Fruit fly (Drosophila melanogaster): ENCODE data around the gene CG5984.

CG5984 gene

dm6 chr3R:27270379-27271266 lies 22.8 kb upstream of the CG5984 start:
- TF ChIP-seq Crg-1 (GFP tag; optimal IDR thresholded peaks at IDR 0.05) (no peak), Hr96 (GFP tag; optimal IDR thresholded peaks at IDR 0.05) (no peak), Mnt (GFP tag; optimal IDR thresholded peaks at IDR 0.05) (no peak), CG14711 (tag; optimal IDR thresholded peaks at IDR 0.05) (no peak), cic (GFP tag; optimal IDR thresholded peaks at IDR 0.05) (peak; percentile 13), ovo (GFP tag; optimal IDR thresholded peaks at IDR 0.05) (no peak), bab1 (GFP tag; optimal IDR thresholded peaks at IDR 0.05) (no peak), CG7045 (GFP tag; optimal IDR thresholded peaks at IDR 0.05) (no peak), tj (GFP tag; optimal IDR thresholded peaks at IDR 0.05) (peak; percentile 38), toe (GFP tag; optimal IDR thresholded peaks at IDR 0.05) (no peak), CG1620 (GFP tag; optimal IDR thresholded peaks at IDR 0.05) (no peak), cnc (optimal IDR thresholded peaks at IDR 0.05) (peak in 1 of 2 experiments; percentile 36), CG33017 (tag; optimal IDR thresholded peaks at IDR 0.05) (no peak), Clk (GFP tag; optimal IDR thresholded peaks at IDR 0.05) (no peak), kay (GFP tag; ENCODE audit: borderline replicate concordance) (no peak), CG5204 (GFP tag; optimal IDR thresholded peaks at IDR 0.05) (no peak), pad (GFP tag; optimal IDR thresholded peaks at IDR 0.05) (peak; percentile 7), CG7101 (tag; optimal IDR thresholded peaks at IDR 0.05) (no peak), CG11617 (GFP tag; optimal IDR thresholded peaks at IDR 0.05) (no peak), CG12768 (GFP tag; optimal IDR thresholded peaks at IDR 0.05) (no peak)

- TF ChIP-seq ovo (GFP tag; optimal IDR thresholded peaks at IDR 0.05) = no peak
- no peak for TF ChIP-seq Hr96 (GFP tag; optimal IDR thresholded peaks at IDR 0.05)
- TF ChIP-seq CG33017 (tag; optimal IDR thresholded peaks at IDR 0.05) = no peak
- no peak for TF ChIP-seq CG14711 (tag; optimal IDR thresholded peaks at IDR 0.05)
- TF ChIP-seq cic (GFP tag; optimal IDR thresholded peaks at IDR 0.05) = no peak
- no peak for TF ChIP-seq CG5204 (GFP tag; optimal IDR thresholded peaks at IDR 0.05)
- no peak for TF ChIP-seq kay (GFP tag; ENCODE audit: borderline replicate concordance)
- TF ChIP-seq CG11617 (GFP tag; optimal IDR thresholded peaks at IDR 0.05) = no peak
- TF ChIP-seq cnc (optimal IDR thresholded peaks at IDR 0.05) = no peak
- TF ChIP-seq bab1 (GFP tag; optimal IDR thresholded peaks at IDR 0.05) = no peak
- TF ChIP-seq CG12768 (GFP tag; optimal IDR thresholded peaks at IDR 0.05) = no peak
- no peak for TF ChIP-seq CG7101 (tag; optimal IDR thresholded peaks at IDR 0.05)
- no peak for TF ChIP-seq CG1620 (GFP tag; optimal IDR thresholded peaks at IDR 0.05)
Measured at dm6 chr3R:27265330-27265729, 17.5 kb upstream of the CG5984 start, which contains the start of the genes CG14262 and CG14260. CG14262 (minus strand) TSS chr3R:27265430. CG14260 (plus strand) TSS chr3R:27265457.

- TF ChIP-seq Mnt (GFP tag; optimal IDR thresholded peaks at IDR 0.05) (peak; percentile 68), Hr96 (GFP tag; optimal IDR thresholded peaks at IDR 0.05) (peak; percentile 79), kay (GFP tag; ENCODE audit: borderline replicate concordance) (no peak), CG14711 (tag; optimal IDR thresholded peaks at IDR 0.05) (peak; percentile 2), CG12768 (GFP tag; optimal IDR thresholded peaks at IDR 0.05) (peak; percentile 66), CG7101 (tag; optimal IDR thresholded peaks at IDR 0.05) (peak; percentile 39), cic (GFP tag; optimal IDR thresholded peaks at IDR 0.05) (peak; percentile 39), Crg-1 (GFP tag; optimal IDR thresholded peaks at IDR 0.05) (no peak), cnc (optimal IDR thresholded peaks at IDR 0.05) (no peak), ovo (GFP tag; optimal IDR thresholded peaks at IDR 0.05) (peak; percentile 74), pad (GFP tag; optimal IDR thresholded peaks at IDR 0.05) (peak; percentile 58), CG11617 (GFP tag; optimal IDR thresholded peaks at IDR 0.05) (peak; percentile 79), toe (GFP tag; optimal IDR thresholded peaks at IDR 0.05) (no peak), CG7045 (GFP tag; optimal IDR thresholded peaks at IDR 0.05) (peak; percentile 55), tj (GFP tag; optimal IDR thresholded peaks at IDR 0.05) (peak; percentile 63), CG5204 (GFP tag; optimal IDR thresholded peaks at IDR 0.05) (no peak), CG1620 (GFP tag; optimal IDR thresholded peaks at IDR 0.05) (no peak), Clk (GFP tag; optimal IDR thresholded peaks at IDR 0.05) (no peak), CG33017 (tag; optimal IDR thresholded peaks at IDR 0.05) (peak; percentile 56), bab1 (GFP tag; optimal IDR thresholded peaks at IDR 0.05) (peak; percentile 29)
Measured at dm6 chr3R:27263434-27264215, 15.8 kb upstream of the CG5984 start, which contains the start of gene woc. woc (minus strand) TSS chr3R:27264055.

dm6 chr3R:27253921-27254376 lies 6.2 kb upstream of the CG5984 start:
- TF ChIP-seq CG14711 (tag; optimal IDR thresholded peaks at IDR 0.05) (peak; percentile 21), CG12768 (GFP tag; optimal IDR thresholded peaks at IDR 0.05) (no peak), Mnt (GFP tag; optimal IDR thresholded peaks at IDR 0.05) (no peak), ovo (GFP tag; optimal IDR thresholded peaks at IDR 0.05) (no peak), CG33017 (tag; optimal IDR thresholded peaks at IDR 0.05) (peak; percentile 32)

dm6 chr3R:27253136-27253920 lies 5.5 kb upstream of the CG5984 start, which contains the start of gene pll:
pll (minus strand) TSS chr3R:27253182.
- TF ChIP-seq CG33017 (tag; optimal IDR thresholded peaks at IDR 0.05) (peak; percentile 83), bab1 (GFP tag; optimal IDR thresholded peaks at IDR 0.05) (peak; percentile 89), Clk (GFP tag; optimal IDR thresholded peaks at IDR 0.05) (peak; percentile 55), Hr96 (GFP tag; optimal IDR thresholded peaks at IDR 0.05) (peak; percentile 80), toe (GFP tag; optimal IDR thresholded peaks at IDR 0.05) (peak; percentile 86), ovo (GFP tag; optimal IDR thresholded peaks at IDR 0.05) (peak; percentile 32), tj (GFP tag; optimal IDR thresholded peaks at IDR 0.05) (peak; percentile 48), CG12768 (GFP tag; optimal IDR thresholded peaks at IDR 0.05) (peak; percentile 55), Crg-1 (GFP tag; optimal IDR thresholded peaks at IDR 0.05) (peak; percentile 49), CG7045 (GFP tag; optimal IDR thresholded peaks at IDR 0.05) (peak; percentile 78), CG7101 (tag; optimal IDR thresholded peaks at IDR 0.05) (peak; percentile 88), CG1620 (GFP tag; optimal IDR thresholded peaks at IDR 0.05) (peak; percentile 83), CG5204 (GFP tag; optimal IDR thresholded peaks at IDR 0.05) (peak; percentile 90), CG14711 (tag; optimal IDR thresholded peaks at IDR 0.05) (peak; percentile 82), cic (GFP tag; optimal IDR thresholded peaks at IDR 0.05) (peak; percentile 12), CG11617 (GFP tag; optimal IDR thresholded peaks at IDR 0.05) (peak; percentile 83), cnc (optimal IDR thresholded peaks at IDR 0.05) (no peak), kay (GFP tag; ENCODE audit: borderline replicate concordance) (no peak), Mnt (GFP tag; optimal IDR thresholded peaks at IDR 0.05) (peak; percentile 70), pad (GFP tag; optimal IDR thresholded peaks at IDR 0.05) (peak; percentile 51)
